Worm (Caenorhabditis elegans): Measurements from ENCODE around the gene gst-7.

The gst-7 gene

ce11 chrII:4870691-4871090 lies 11.2 kb upstream of the gst-7 start, which contains the start of gene col-20:
TSS of gene col-20 (minus strand) at chrII:4870791.
- TF ChIP-seq lir-3 (tag; optimal IDR thresholded peaks at IDR 0.05) = no peak
- no peak for TF ChIP-seq tag-97 (GFP tag; IDR thresholded peaks at IDR 0.05)
- TF ChIP-seq mep-1 (tag; optimal IDR thresholded peaks at IDR 0.05) = no peak

ce11 chrII:4871834-4872233 lies 10.0 kb upstream of the gst-7 start:
- TF ChIP-seq ceh-82 (tag; optimal IDR thresholded peaks at IDR 0.05) (peak; percentile 20), rbr-2 (tag; optimal IDR thresholded peaks at IDR 0.05) (no peak), tra-1 (GFP tag; IDR thresholded peaks at IDR 0.05) (no peak)

- 0 out of 4 replicates have a peak, but pooled peaks of 1 of the 2 experiments have one; percentile 49 for TF ChIP-seq madf-5 (GFP tag; IDR thresholded peaks at IDR 0.05)
- peak; percentile 98 for TF ChIP-seq set-16 (GFP tag; IDR thresholded peaks at IDR 0.05)
- TF ChIP-seq Y48G9A.11 (GFP tag; IDR thresholded peaks at IDR 0.05) = 0 out of 2 replicates have a peak, but pooled peaks have one; percentile 13
- TF ChIP-seq T26A8.4 (GFP tag; IDR thresholded peaks at IDR 0.05) = 0 out of 2 replicates have a peak, but pooled peaks have one; percentile 17
- TF ChIP-seq F26F4.8 (GFP tag; conservative IDR thresholded peaks at IDR 0.05) = 0 out of 2 replicates have a peak, but pooled peaks have one; percentile 24
These were observed 9.5 kb upstream of the gst-7 start for ce11 chrII:4872359-4872758.

ce11 chrII:4873029-4873428 lies 8.8 kb upstream of the gst-7 start, which contains the start of gene col-73:
TSS of gene col-73 (minus strand) at chrII:4873129.
- no peak for TF ChIP-seq aha-1 (tag)
- TF ChIP-seq lin-13 (GFP tag; optimal IDR thresholded peaks at IDR 0.05) = no peak
- TF ChIP-seq lin-1 (GFP tag; IDR thresholded peaks at IDR 0.05) = no peak
- no peak for TF ChIP-seq unc-39 (tag; optimal IDR thresholded peaks at IDR 0.05)
- TF ChIP-seq Y105C5A.15 (GFP tag; IDR thresholded peaks at IDR 0.05) = no peak
- TF ChIP-seq mdt-29 (GFP tag; IDR thresholded peaks at IDR 0.05) = no peak
- no peak for TF ChIP-seq nhr-41 (GFP tag; IDR thresholded peaks at IDR 0.05)
- no peak for TF ChIP-seq php-3 (GFP tag; IDR thresholded peaks at IDR 0.05)
- no peak for TF ChIP-seq D1046.2 (GFP tag; IDR thresholded peaks at IDR 0.05)
- TF ChIP-seq daf-16 (GFP tag; optimal IDR thresholded peaks at IDR 0.05) = no peak
- TF ChIP-seq daf-16 (tag; optimal IDR thresholded peaks at IDR 0.05) = no peak
- no peak for TF ChIP-seq ZK546.5 (tag; optimal IDR thresholded peaks at IDR 0.05)
- TF ChIP-seq spr-1 (tag; optimal IDR thresholded peaks at IDR 0.05) = no peak
- no peak for TF ChIP-seq zip-11 (GFP tag; IDR thresholded peaks at IDR 0.05)
- no peak for TF ChIP-seq dve-1 (tag; optimal IDR thresholded peaks at IDR 0.05; ENCODE audit: insufficient read depth)
- TF ChIP-seq lim-7 (GFP tag; IDR thresholded peaks at IDR 0.05) = no peak
- no peak for TF ChIP-seq madf-9 (GFP tag; conservative IDR thresholded peaks at IDR 0.05)
- TF ChIP-seq vab-7 (GFP tag; IDR thresholded peaks at IDR 0.05) = no peak

- TF ChIP-seq nhr-48 (tag; optimal IDR thresholded peaks at IDR 0.05) (peak; percentile 68), set-16 (GFP tag; IDR thresholded peaks at IDR 0.05) (no peak), aha-1 (tag) (peak; percentile 96), dve-1 (tag; optimal IDR thresholded peaks at IDR 0.05; ENCODE audit: insufficient read depth) (no peak), nhr-28 (tag; optimal IDR thresholded peaks at IDR 0.05) (peak; percentile 33), hlh-30 (tag; optimal IDR thresholded peaks at IDR 0.05; ENCODE audit: insufficient read depth) (peak; percentile 66), mxl-3 (GFP tag; optimal IDR thresholded peaks at IDR 0.05) (peak; percentile 81), rbr-2 (tag; optimal IDR thresholded peaks at IDR 0.05) (no peak), nhr-11 (tag; optimal IDR thresholded peaks at IDR 0.05) (no peak), mdl-1 (tag; optimal IDR thresholded peaks at IDR 0.05) (peak in 1 of 2 experiments; percentile 31), hlh-11 (tag; optimal IDR thresholded peaks at IDR 0.05) (peak; percentile 45)
These were observed 7.5 kb upstream of the gst-7 start, which contains the start of gene F11G11.15 for ce11 chrII:4874335-4874861. TSS of gene F11G11.15 (plus strand) at chrII:4874845.

All from whole organism, L4 larva.